Fruit fly (Drosophila melanogaster) whole organism, embryonic: ENCODE results near the gene CG12659.

ENCODE experiments used
- B-H2 ChIP-seq: fragments of 200-800 bp; sonication (Bioruptor generic); optimal IDR thresholded peaks from 2 replicates; lab custom pipeline; 2018; ENCODE audit warnings: missing biosample characterization, mild to moderate bottlenecking, missing genetic modification characterization
- Blimp-1 ChIP-seq: fragments of 200-800 bp; sonication (Bioruptor generic); optimal IDR thresholded peaks from 3 replicates; lab custom pipeline; 2018; ENCODE audit warnings: missing biosample characterization, missing genetic modification characterization, mild to moderate bottlenecking, moderate library complexity, missing genetic modification reagents
- CG1024 ChIP-seq: fragments of 200-800 bp; sonication (Bioruptor generic); IDR thresholded peaks from 2 replicates; pipeline ENCODE4 v1.3.6; 2022; ENCODE audit warnings: missing biosample characterization, missing genetic modification characterization
- CG10321 ChIP-seq: fragments of 200-800 bp; sonication (Bioruptor generic); IDR thresholded peaks from 2 replicates; pipeline ENCODE4 v1.3.6; 2022; ENCODE audit warnings: missing biosample characterization, missing genetic modification characterization
- CG10959 ChIP-seq: fragments of 200-800 bp; sonication (Bioruptor generic); IDR thresholded peaks from 2 replicates; pipeline ENCODE4 v1.3.6; 2022; ENCODE audit warnings: missing biosample characterization, missing genetic modification characterization
- CG12219 ChIP-seq: fragments of 200-800 bp; sonication (Bioruptor generic); optimal IDR thresholded peaks from 3 replicates; lab custom pipeline; 2018; ENCODE audit warnings: missing biosample characterization, mild to moderate bottlenecking, missing genetic modification characterization
- CG13123 ChIP-seq: fragments of 200-800 bp; sonication (Bioruptor generic); optimal IDR thresholded peaks from 2 replicates; lab custom pipeline; 2016; ENCODE audit warnings: missing biosample characterization, missing genetic modification characterization
- CG13424 ChIP-seq: fragments of 200-800 bp; sonication (Bioruptor generic); optimal IDR thresholded peaks from 2 replicates; lab custom pipeline; 2019; ENCODE audit warnings: missing biosample characterization, mild to moderate bottlenecking, missing genetic modification characterization, moderate library complexity
- CG1603 ChIP-seq: fragments of 200-800 bp; sonication (Bioruptor generic); optimal IDR thresholded peaks from 2 replicates; lab custom pipeline; 2019; ENCODE audit warnings: missing biosample characterization, mild to moderate bottlenecking, missing genetic modification characterization, moderate library complexity
- CG17802 ChIP-seq: fragments of 200-800 bp; sonication (Bioruptor generic); optimal IDR thresholded peaks from 2 replicates; lab custom pipeline; 2018; ENCODE audit warnings: missing biosample characterization, mild to moderate bottlenecking, missing genetic modification characterization, moderate library complexity
- CG1792 ChIP-seq: fragments of 200-800 bp; sonication (Bioruptor generic); optimal IDR thresholded peaks from 2 replicates; lab custom pipeline; 2016; ENCODE audit warnings: missing biosample characterization, missing genetic modification characterization
- CG2202 ChIP-seq: fragments of 200-800 bp; sonication (Bioruptor generic); optimal IDR thresholded peaks from 2 replicates; lab custom pipeline; 2018; ENCODE audit warnings: missing biosample characterization, mild to moderate bottlenecking, missing genetic modification characterization
- CG33213 ChIP-seq: fragments of 200-800 bp; sonication (Bioruptor generic); optimal IDR thresholded peaks from 3 replicates; lab custom pipeline; 2016; ENCODE audit warnings: missing biosample characterization, missing genetic modification characterization
- CG33557 ChIP-seq: fragments of 200-800 bp; sonication (Bioruptor generic); optimal IDR thresholded peaks from 2 replicates; lab custom pipeline; 2019; ENCODE audit warnings: missing biosample characterization, mild to moderate bottlenecking, missing genetic modification characterization, moderate library complexity
- CG3407 ChIP-seq: fragments of 200-800 bp; sonication (Bioruptor generic); optimal IDR thresholded peaks from 2 replicates; lab custom pipeline; 2018; ENCODE audit warnings: missing biosample characterization, mild to moderate bottlenecking, missing genetic modification characterization
- CG4820 ChIP-seq: fragments of 200-800 bp; sonication (Bioruptor generic); optimal IDR thresholded peaks from 3 replicates; lab custom pipeline; 2016; ENCODE audit warnings: missing biosample characterization, missing genetic modification characterization
- CG5245 ChIP-seq: fragments of 200-800 bp; sonication (Bioruptor generic); optimal IDR thresholded peaks from 3 replicates; lab custom pipeline; 2016; ENCODE audit warnings: missing biosample characterization, missing genetic modification characterization
- CG6272 ChIP-seq: fragments of 200-800 bp; sonication (Bioruptor generic); IDR thresholded peaks from 2 replicates; pipeline ENCODE4 v1.3.6; 2022; ENCODE audit warnings: missing biosample characterization, missing genetic modification characterization
- CG6813 ChIP-seq: fragments of 200-800 bp; sonication (Bioruptor generic); optimal IDR thresholded peaks from 2 replicates; lab custom pipeline; 2017; ENCODE audit warnings: missing biosample characterization, missing genetic modification characterization, mild to moderate bottlenecking, moderate library complexity, missing genetic modification reagents
- CG7745 ChIP-seq: fragments of 200-800 bp; sonication (Bioruptor generic); optimal IDR thresholded peaks from 2 replicates; lab custom pipeline; 2018; ENCODE audit warnings: missing biosample characterization, mild to moderate bottlenecking, missing genetic modification characterization, moderate library complexity
- CG7928 ChIP-seq: fragments of 200-800 bp; sonication (Bioruptor generic); optimal IDR thresholded peaks from 2 replicates; lab custom pipeline; 2017; ENCODE audit warnings: missing biosample characterization, mild to moderate bottlenecking, missing genetic modification characterization
- Chrac-16 ChIP-seq: fragments of 200-800 bp; sonication (Bioruptor generic); optimal IDR thresholded peaks from 3 replicates; lab custom pipeline; 2016; ENCODE audit warnings: missing biosample characterization, missing genetic modification characterization
- Dad ChIP-seq: fragments of 200-800 bp; sonication (Bioruptor generic); optimal IDR thresholded peaks from 3 replicates; lab custom pipeline; 2016; ENCODE audit warnings: missing biosample characterization, missing genetic modification characterization
- Deaf1 ChIP-seq: fragments of 200-800 bp; optimal IDR thresholded peaks from 3 replicates; lab custom pipeline; 2019; ENCODE audit warnings: missing biosample characterization, mild to moderate bottlenecking, missing genetic modification characterization, moderate library complexity
- Dip3 ChIP-seq: fragments of 200-800 bp; sonication (Bioruptor generic); optimal IDR thresholded peaks from 3 replicates; lab custom pipeline; 2016; ENCODE audit warnings: missing biosample characterization, missing genetic modification characterization
- Doc2 ChIP-seq: fragments of 200-800 bp; sonication (Bioruptor generic); IDR thresholded peaks from 2 replicates; pipeline ENCODE4 v1.3.6; 2022; ENCODE audit warnings: missing biosample characterization, missing genetic modification characterization
- Dp ChIP-seq: fragments of 200-800 bp; sonication (Bioruptor generic); optimal IDR thresholded peaks from 2 replicates; lab custom pipeline; 2018; ENCODE audit warnings: missing biosample characterization, mild to moderate bottlenecking, missing genetic modification characterization, moderate library complexity
- Fer2 ChIP-seq: fragments of 200-800 bp; sonication (Bioruptor generic); optimal IDR thresholded peaks from 2 replicates; lab custom pipeline; 2018; ENCODE audit warnings: missing biosample characterization, mild to moderate bottlenecking, missing genetic modification characterization, moderate library complexity
- NFAT ChIP-seq: fragments of 200-800 bp; sonication (Bioruptor generic); IDR thresholded peaks from 2 replicates; pipeline ENCODE4 v1.3.6; 2022; ENCODE audit warnings: missing biosample characterization, missing genetic modification characterization
- Neu2 ChIP-seq: fragments of 200-800 bp; sonication (Bioruptor generic); optimal IDR thresholded peaks from 3 replicates; lab custom pipeline; 2016; ENCODE audit warnings: missing biosample characterization, missing genetic modification characterization, borderline replicate concordance
- Ravus ChIP-seq: fragments of 200-800 bp; sonication (Bioruptor generic); IDR thresholded peaks from 2 replicates; pipeline ENCODE4 v1.3.6; 2022; ENCODE audit warnings: missing biosample characterization, missing genetic modification characterization
- Stat92E ChIP-seq, 3 experiments: fragments of >200 bp in 2 of 3; fragments of 200-800 bp in 1 of 3; sonication (Bioruptor generic) in 1 of 3; optimal IDR thresholded peaks; 2 replicates each; lab custom pipeline; 2017 to 2019; ENCODE audit warnings: missing biosample characterization in 3 of 3, missing genetic modification characterization in 3 of 3, mild to moderate bottlenecking in 1 of 3, moderate library complexity in 1 of 3
- TFAM ChIP-seq: fragments of 200-800 bp; sonication (Bioruptor generic); optimal IDR thresholded peaks from 2 replicates; lab custom pipeline; 2017; ENCODE audit warnings: missing biosample characterization, missing genetic modification characterization, inconsistent platforms
- al ChIP-seq: fragments of 200-800 bp; sonication (Bioruptor generic); IDR thresholded peaks from 2 replicates; pipeline ENCODE4 v1.3.6; 2022; ENCODE audit warnings: missing biosample characterization, missing genetic modification characterization
- bigmax ChIP-seq: fragments of 200-800 bp; sonication (Bioruptor generic); optimal IDR thresholded peaks from 2 replicates; lab custom pipeline; 2018; ENCODE audit warnings: missing biosample characterization, mild to moderate bottlenecking, missing genetic modification characterization
- cwo ChIP-seq: fragments of 200-800 bp; sonication (Bioruptor generic); optimal IDR thresholded peaks from 3 replicates; lab custom pipeline; 2017; ENCODE audit warnings: missing biosample characterization, missing genetic modification characterization, mild to moderate bottlenecking, moderate library complexity, missing genetic modification reagents
- dm ChIP-seq: fragments of 200-800 bp; sonication (Bioruptor generic); optimal IDR thresholded peaks from 3 replicates; lab custom pipeline; 2016; ENCODE audit warnings: missing biosample characterization, missing genetic modification characterization
- esg ChIP-seq: fragments of 200-800 bp; sonication (Bioruptor generic); conservative IDR thresholded peaks from 2 replicates; pipeline ENCODE4 v1.3.6; 2022; ENCODE audit warnings: missing biosample characterization, missing genetic modification characterization
- exex ChIP-seq: fragments of 200-800 bp; sonication (Bioruptor generic); optimal IDR thresholded peaks from 4 replicates; lab custom pipeline; 2018; ENCODE audit warnings: missing biosample characterization, mild to moderate bottlenecking, missing genetic modification characterization, moderate library complexity
- gcm2 ChIP-seq: fragments of 200-800 bp; sonication (Bioruptor generic); optimal IDR thresholded peaks from 2 replicates; lab custom pipeline; 2016; ENCODE audit warnings: missing biosample characterization, missing genetic modification characterization
- kni ChIP-seq: fragments of 200-800 bp; sonication (Bioruptor generic); optimal IDR thresholded peaks from 3 replicates; lab custom pipeline; 2017; ENCODE audit warnings: mild to moderate bottlenecking, missing biosample characterization, missing genetic modification reagents, missing genetic modification characterization
- lov ChIP-seq, 2 experiments: fragments of 200-800 bp in 1 of 2; fragments of >200 bp in 1 of 2; sonication (Bioruptor generic) in 1 of 2; IDR thresholded peaks in 1 of 2; optimal IDR thresholded peaks in 1 of 2; 2 replicates in 1 of 2; 3 replicates in 1 of 2; pipeline versions ENCODE4 v1.3.6 to Lab custom; 2017 to 2022; ENCODE audit warnings: missing biosample characterization in 1 of 2, missing genetic modification characterization in 1 of 2
- nerfin-2 ChIP-seq: fragments of 200-800 bp; sonication (Bioruptor generic); IDR thresholded peaks from 2 replicates; pipeline ENCODE4 v1.3.6; 2022; ENCODE audit warnings: missing biosample characterization, missing genetic modification characterization; ENCODE audit not compliant: partially characterized antibody
- nmo ChIP-seq: fragments of 200-800 bp; sonication (Bioruptor generic); optimal IDR thresholded peaks from 2 replicates; lab custom pipeline; 2018; ENCODE audit warnings: missing biosample characterization, mild to moderate bottlenecking, missing genetic modification characterization, moderate library complexity
- pita ChIP-seq: fragments of 200-800 bp; sonication (Bioruptor generic); optimal IDR thresholded peaks from 2 replicates; lab custom pipeline; 2017; ENCODE audit warnings: missing biosample characterization, mild to moderate bottlenecking, missing genetic modification characterization
- pzg ChIP-seq: fragments of 200-800 bp; sonication (Bioruptor generic); optimal IDR thresholded peaks from 3 replicates; lab custom pipeline; 2018; ENCODE audit warnings: missing biosample characterization, mild to moderate bottlenecking, missing genetic modification characterization, moderate library complexity
- ranshi ChIP-seq: fragments of 200-800 bp; sonication (Bioruptor generic); IDR thresholded peaks from 2 replicates; pipeline ENCODE4 v1.3.6; 2022; ENCODE audit warnings: missing biosample characterization, missing genetic modification characterization
- shn ChIP-seq: fragments of 200-800 bp; sonication (Bioruptor generic); optimal IDR thresholded peaks from 3 replicates; lab custom pipeline; 2016; ENCODE audit warnings: missing biosample characterization, missing genetic modification characterization
- sr ChIP-seq: fragments of 200-800 bp; sonication (Bioruptor generic); IDR thresholded peaks from 3 replicates; pipeline ENCODE4 v1.3.6; 2022; ENCODE audit warnings: missing biosample characterization, missing genetic modification characterization
- z ChIP-seq: fragments of 200-800 bp; sonication (Bioruptor generic); IDR thresholded peaks from 3 replicates; pipeline ENCODE4 v1.3.6; 2022; ENCODE audit warnings: missing biosample characterization, missing genetic modification characterization

Gene CG12659

dm6 chrX:8627171-8627570 lies 35.6 kb upstream of the CG12659 start (continued):
- TF ChIP-seq CG1603 = peak; percentile 94
- peak; percentile 56 for TF ChIP-seq CG1024 (GFP tag; lab: Robert Waterston, UW)
- no peak for TF ChIP-seq Dp (GFP tag; lab: Kevin White, UChicago)
- peak; percentile 71 for TF ChIP-seq CG2202 (tag; lab: Kevin White, UChicago)
- no peak for TF ChIP-seq dm (GFP tag; lab: Kevin White, UChicago)
- TF ChIP-seq CG13424 (tag; lab: Kevin White, UChicago) = peak; percentile 62
- TF ChIP-seq shn (GFP tag; lab: Kevin White, UChicago) = peak; percentile 34
- TF ChIP-seq exex (tag; lab: Kevin White, UChicago) = no peak
- peak in 1 of 3 experiments; percentile 5 for TF ChIP-seq Stat92E (GFP tag; optimal IDR thresholded peaks at IDR 0.05; lab: Kevin White, UChicago)
- no peak; the same call in 1 of the 2 replicates for TF ChIP-seq CG6272 (GFP tag; lab: Robert Waterston, UW)
- no peak for TF ChIP-seq Dip3 (GFP tag; lab: Kevin White, UChicago)
- TF ChIP-seq CG13123 (GFP tag; lab: Kevin White, UChicago) = no peak
- TF ChIP-seq Doc2 = no peak
- TF ChIP-seq CG17802 (tag; lab: Kevin White, UChicago) = peak; percentile 29
- TF ChIP-seq z (GFP tag; lab: Robert Waterston, UW) = no peak
- peak; percentile 42 for TF ChIP-seq CG1792 (GFP tag; lab: Kevin White, UChicago)
- TF ChIP-seq CG7745 (tag; lab: Kevin White, UChicago) = no peak
- TF ChIP-seq CG10959 (GFP tag; lab: Robert Waterston, UW) = peak; percentile 84
- no peak for TF ChIP-seq B-H2 (GFP tag; lab: Kevin White, UChicago)
- TF ChIP-seq CG4820 (GFP tag; lab: Kevin White, UChicago) = peak; percentile 71
- peak; percentile 63 for TF ChIP-seq CG6813 (GFP tag; lab: Kevin White, UChicago)
- TF ChIP-seq CG12219 (GFP tag; lab: Kevin White, UChicago) = peak; percentile 78
- TF ChIP-seq cwo (GFP tag; lab: Kevin White, UChicago) = no peak
- no peak for TF ChIP-seq gcm2 (GFP tag; lab: Kevin White, UChicago)
- peak; percentile 59 for TF ChIP-seq CG33213
- no peak for TF ChIP-seq bigmax (GFP tag; lab: Kevin White, UChicago)
- TF ChIP-seq ranshi (GFP tag; lab: Robert Waterston, UW) = peak; percentile 77; the same call in 1 of the 2 replicates
- TF ChIP-seq al (GFP tag; lab: Robert Waterston, UW) = no peak
- no peak for TF ChIP-seq Fer2 (tag; lab: Kevin White, UChicago)
- TF ChIP-seq Ravus (GFP tag; lab: Robert Waterston, UW) = no peak
- no peak for TF ChIP-seq CG7928 (GFP tag; lab: Kevin White, UChicago)
- TF ChIP-seq lov (optimal IDR thresholded peaks at IDR 0.05; lab: Kevin White, UChicago) = no peak
- peak; percentile 83; the same call in 2 of the 3 replicates for TF ChIP-seq lov (GFP tag; IDR thresholded peaks at IDR 0.05; lab: Robert Waterston, UW)
- TF ChIP-seq pita (GFP tag; lab: Kevin White, UChicago) = no peak
- TF ChIP-seq Blimp-1 = peak; percentile 81
- no peak for TF ChIP-seq sr (GFP tag; lab: Robert Waterston, UW)
- TF ChIP-seq kni = peak; percentile 2
- peak; percentile 34 for TF ChIP-seq Deaf1 (tag; lab: Kevin White, UChicago)
- no peak for TF ChIP-seq pzg
- TF ChIP-seq Neu2 (GFP tag; lab: Kevin White, UChicago) = no peak
- TF ChIP-seq CG5245 (GFP tag; lab: Kevin White, UChicago) = peak; percentile 24
- TF ChIP-seq nmo (GFP tag; lab: Kevin White, UChicago) = peak; percentile 89
- no peak for TF ChIP-seq nerfin-2 (GFP tag; lab: Robert Waterston, UW)
- peak; percentile 53 for TF ChIP-seq Chrac-16
- TF ChIP-seq CG33557 (GFP tag; lab: Kevin White, UChicago) = peak; percentile 65
- TF ChIP-seq esg (GFP tag; lab: Robert Waterston, UW) = peak; percentile 57
- peak; percentile 63 for TF ChIP-seq CG3407 (GFP tag; lab: Kevin White, UChicago)
- no peak for TF ChIP-seq TFAM
- TF ChIP-seq NFAT (GFP tag; lab: Robert Waterston, UW) = no peak
- TF ChIP-seq CG10321 = no peak
- peak; percentile 79 for TF ChIP-seq Dad (GFP tag; lab: Kevin White, UChicago)
